Fruit fly (Drosophila melanogaster) whole organism, prepupa: ENCODE data around the gene CG5149.

ENCODE experiments used
- Blimp-1 ChIP-seq: fragments of 200-800 bp; sonication (Bioruptor generic); optimal IDR thresholded peaks from 3 replicates; lab custom pipeline; 2017; ENCODE audit warnings: missing biosample characterization, missing genetic modification characterization, mild to moderate bottlenecking, moderate library complexity, missing genetic modification reagents
- CG10631 ChIP-seq: fragments of 200-800 bp; sonication (Bioruptor generic); optimal IDR thresholded peaks from 2 replicates; lab custom pipeline; 2016; ENCODE audit warnings: missing biosample characterization, missing genetic modification characterization
- CG10669 ChIP-seq: fragments of 200-800 bp; sonication (Bioruptor generic); optimal IDR thresholded peaks from 3 replicates; lab custom pipeline; 2018; ENCODE audit warnings: missing biosample characterization, mild to moderate bottlenecking, missing genetic modification characterization, moderate library complexity
- CG11294 ChIP-seq: fragments of 200-800 bp; sonication (Bioruptor generic); IDR thresholded peaks from 2 replicates; pipeline ENCODE4 v1.3.6; 2022; ENCODE audit warnings: missing biosample characterization, missing genetic modification characterization
- CG11902 ChIP-seq: fragments of 200-800 bp; sonication (Bioruptor generic); optimal IDR thresholded peaks from 3 replicates; lab custom pipeline; 2016; ENCODE audit warnings: missing biosample characterization, missing genetic modification characterization
- CG15336 ChIP-seq: fragments of 200-800 bp; sonication (Bioruptor generic); IDR thresholded peaks from 2 replicates; pipeline ENCODE4 v1.3.6; 2022; ENCODE audit warnings: missing biosample characterization, missing genetic modification characterization
- CG1621 ChIP-seq: fragments of 200-800 bp; sonication (Bioruptor generic); optimal IDR thresholded peaks from 3 replicates; lab custom pipeline; 2018; ENCODE audit warnings: missing biosample characterization, mild to moderate bottlenecking, missing genetic modification characterization
- CG16779 ChIP-seq: fragments of 200-800 bp; sonication (Bioruptor generic); optimal IDR thresholded peaks from 3 replicates; lab custom pipeline; 2017; ENCODE audit warnings: missing biosample characterization, mild to moderate bottlenecking, missing genetic modification characterization
- CG32006 ChIP-seq: fragments of 200-800 bp; sonication (Bioruptor generic); optimal IDR thresholded peaks from 3 replicates; lab custom pipeline; 2017; ENCODE audit warnings: missing biosample characterization, mild to moderate bottlenecking, missing genetic modification characterization
- CG34406 ChIP-seq: fragments of 200-800 bp; sonication (Bioruptor generic); optimal IDR thresholded peaks from 3 replicates; lab custom pipeline; 2016; ENCODE audit warnings: missing biosample characterization, missing genetic modification characterization
- CG6792 ChIP-seq: fragments of 200-800 bp; sonication (Bioruptor generic); optimal IDR thresholded peaks from 3 replicates; lab custom pipeline; 2016; ENCODE audit warnings: missing biosample characterization, missing genetic modification characterization
- CG6808 ChIP-seq: fragments of 200-800 bp; sonication (Bioruptor generic); optimal IDR thresholded peaks from 3 replicates; lab custom pipeline; 2017; ENCODE audit warnings: missing biosample characterization, missing genetic modification characterization, mild to moderate bottlenecking, moderate library complexity, missing genetic modification reagents
- CG6854 ChIP-seq: fragments of 200-800 bp; sonication (Bioruptor generic); optimal IDR thresholded peaks from 2 replicates; lab custom pipeline; 2017; ENCODE audit warnings: missing biosample characterization, mild to moderate bottlenecking, missing genetic modification characterization
- CG8319 ChIP-seq: fragments of 200-800 bp; sonication (Bioruptor generic); optimal IDR thresholded peaks from 3 replicates; lab custom pipeline; 2016; ENCODE audit warnings: missing biosample characterization, missing genetic modification characterization
- CG9139 ChIP-seq: fragments of 200-800 bp; sonication (Bioruptor generic); optimal IDR thresholded peaks from 3 replicates; lab custom pipeline; 2017; ENCODE audit warnings: missing biosample characterization, mild to moderate bottlenecking, missing genetic modification characterization
- Eip78C ChIP-seq: fragments of 200-800 bp; sonication (Bioruptor generic); peaks from one replicate; lab custom pipeline; 2016; ENCODE audit warnings: missing biosample characterization, missing genetic modification characterization
- Eip93F ChIP-seq: fragments of 200-800 bp; sonication (Bioruptor generic); optimal IDR thresholded peaks from 2 replicates; lab custom pipeline; 2016; ENCODE audit warnings: missing biosample characterization, mild to moderate bottlenecking, missing genetic modification characterization
- Ets21C ChIP-seq: fragments of 200-800 bp; sonication (Bioruptor generic); optimal IDR thresholded peaks from 3 replicates; lab custom pipeline; 2016; ENCODE audit warnings: missing biosample characterization, missing genetic modification characterization
- Ets96B ChIP-seq: fragments of 200-800 bp; optimal IDR thresholded peaks from 2 replicates; lab custom pipeline; 2019; ENCODE audit warnings: missing biosample characterization, mild to moderate bottlenecking, missing genetic modification characterization, moderate library complexity
- Hr39 ChIP-seq: fragments of 200-800 bp; sonication (Bioruptor generic); optimal IDR thresholded peaks from 2 replicates; lab custom pipeline; 2016; ENCODE audit warnings: missing biosample characterization, missing genetic modification characterization
- Hr4 ChIP-seq: fragments of 200-800 bp; sonication (Bioruptor generic); optimal IDR thresholded peaks from 3 replicates; lab custom pipeline; 2016; ENCODE audit warnings: missing biosample characterization, missing genetic modification characterization
- Lpt ChIP-seq: fragments of 200-800 bp; sonication (Bioruptor generic); optimal IDR thresholded peaks from 3 replicates; lab custom pipeline; 2016; ENCODE audit warnings: missing biosample characterization, missing genetic modification characterization
- Met ChIP-seq: fragments of 200-800 bp; sonication (Bioruptor generic); optimal IDR thresholded peaks from 3 replicates; lab custom pipeline; 2016; ENCODE audit warnings: missing biosample characterization, missing genetic modification characterization
- OdsH ChIP-seq: fragments of 200-800 bp; sonication (Bioruptor generic); optimal IDR thresholded peaks from 3 replicates; lab custom pipeline; 2016; ENCODE audit warnings: missing biosample characterization, missing genetic modification characterization
- Smox ChIP-seq: fragments of 200-800 bp; sonication (Bioruptor generic); optimal IDR thresholded peaks from 3 replicates; lab custom pipeline; 2016; ENCODE audit warnings: missing biosample characterization, missing genetic modification characterization
- Sox102F ChIP-seq: fragments of 200-800 bp; sonication (Bioruptor generic); optimal IDR thresholded peaks from 2 replicates; lab custom pipeline; 2016; ENCODE audit warnings: missing biosample characterization, mild to moderate bottlenecking, missing genetic modification characterization
- Sox15 ChIP-seq: fragments of 200-800 bp; sonication (Bioruptor generic); optimal IDR thresholded peaks from 3 replicates; lab custom pipeline; 2016; ENCODE audit warnings: missing biosample characterization, missing genetic modification characterization
- achi ChIP-seq: fragments of 200-800 bp; sonication (Bioruptor generic); optimal IDR thresholded peaks from 3 replicates; lab custom pipeline; 2016; ENCODE audit warnings: missing biosample characterization, missing genetic modification characterization
- cyc ChIP-seq: fragments of 200-800 bp; sonication (Bioruptor generic); optimal IDR thresholded peaks from 3 replicates; lab custom pipeline; 2016; ENCODE audit warnings: missing biosample characterization, missing genetic modification characterization
- dsx ChIP-seq: fragments of 200-800 bp; optimal IDR thresholded peaks from 3 replicates; lab custom pipeline; 2019; ENCODE audit warnings: missing biosample characterization, mild to moderate bottlenecking, missing genetic modification characterization, moderate library complexity; ENCODE audit not compliant: poor library complexity, severe bottlenecking
- eg ChIP-seq: fragments of 200-800 bp; sonication (Bioruptor generic); IDR thresholded peaks from 3 replicates; pipeline ENCODE4 v1.3.6; 2022; ENCODE audit warnings: missing biosample characterization, missing genetic modification characterization
- esn ChIP-seq: fragments of 200-800 bp; sonication (Bioruptor generic); optimal IDR thresholded peaks from 2 replicates; lab custom pipeline; 2016; ENCODE audit warnings: missing biosample characterization, mild to moderate bottlenecking, missing genetic modification characterization, moderate library complexity
- fd85E ChIP-seq: fragments of 200-800 bp; sonication (Bioruptor generic); optimal IDR thresholded peaks from 3 replicates; lab custom pipeline; 2016; ENCODE audit warnings: missing biosample characterization, missing genetic modification characterization
- fkh ChIP-seq: fragments of 200-800 bp; sonication (Bioruptor generic); optimal IDR thresholded peaks from 3 replicates; lab custom pipeline; 2017; ENCODE audit warnings: missing biosample characterization, mild to moderate bottlenecking, missing genetic modification characterization, moderate library complexity
- net ChIP-seq: fragments of 200-800 bp; sonication (Bioruptor generic); optimal IDR thresholded peaks from 3 replicates; lab custom pipeline; 2016; ENCODE audit warnings: missing biosample characterization, missing genetic modification characterization
- salr ChIP-seq, 2 experiments: fragments of 200-800 bp; sonication (Bioruptor generic); optimal IDR thresholded peaks; 3 replicates each; lab custom pipeline; 2016 to 2018; ENCODE audit warnings: missing biosample characterization in 2 of 2, missing genetic modification characterization in 2 of 2, mild to moderate bottlenecking in 1 of 2
- ss ChIP-seq, 2 experiments: fragments of 200-800 bp; sonication (Bioruptor generic); optimal IDR thresholded peaks; 2 replicates in 1 of 2; 3 replicates in 1 of 2; lab custom pipeline; 2017 to 2018; ENCODE audit warnings: mild to moderate bottlenecking in 2 of 2, missing biosample characterization in 2 of 2, missing genetic modification characterization in 2 of 2, moderate library complexity in 1 of 2
- svp ChIP-seq: fragments of 200-800 bp; sonication (Bioruptor generic); peaks from one replicate; lab custom pipeline; 2016; ENCODE audit warnings: missing biosample characterization, missing genetic modification characterization
- topi ChIP-seq: fragments of 200-800 bp; sonication (Bioruptor generic); optimal IDR thresholded peaks from 3 replicates; lab custom pipeline; 2016; ENCODE audit warnings: missing biosample characterization, missing genetic modification characterization

Gene CG5149

dm6 chr2L:7358008-7358582, 30.0 kb downstream of the CG5149 start (continued):
- TF ChIP-seq Met (GFP tag; lab: Kevin White, UChicago) (peak; percentile 85), achi (GFP tag; lab: Kevin White, UChicago) (peak; percentile 90), Hr39 (GFP tag; lab: Kevin White, UChicago) (peak; percentile 91), fd85E (peak; percentile 60), CG10669 (GFP tag; lab: Kevin White, UChicago) (peak; percentile 96), Hr4 (GFP tag; lab: Kevin White, UChicago) (peak; percentile 61), ss (GFP tag; optimal IDR thresholded peaks at IDR 0.05; lab: Kevin White, UChicago) (peak; percentile 99), CG6808 (GFP tag; lab: Kevin White, UChicago) (peak; percentile 98), Ets96B (peak; percentile 97), CG11902 (peak; percentile 87), CG11294 (GFP tag; lab: Robert Waterston, UW) (peak; percentile 39; the same call in 1 of the 2 replicates)

- TF ChIP-seq Sox102F (GFP tag; lab: Kevin White, UChicago) (no peak), dsx (no peak), OdsH (GFP tag; lab: Kevin White, UChicago) (no peak), ss (GFP tag; optimal IDR thresholded peaks at IDR 0.05; lab: Kevin White, UChicago) (no peak), CG6854 (no peak), topi (no peak), CG32006 (GFP tag; lab: Kevin White, UChicago) (no peak), Ets21C (no peak), CG15336 (GFP tag; lab: Robert Waterston, UW) (no peak), Lpt (GFP tag; lab: Kevin White, UChicago) (no peak), CG9139 (GFP tag; lab: Kevin White, UChicago) (no peak), net (GFP tag; lab: Kevin White, UChicago) (no peak), Eip93F (GFP tag; lab: Kevin White, UChicago) (no peak), cyc (GFP tag; lab: Kevin White, UChicago) (no peak), CG1621 (tag; lab: Kevin White, UChicago) (no peak), Sox15 (no peak), fkh (GFP tag; lab: Kevin White, UChicago) (no peak), eg (no peak)
- TF ChIP-seq, all 60 proteins: peak for 0
Observed at dm6 chr2L:7352775-7353187, 35.3 kb downstream of the CG5149 start.

- TF ChIP-seq Eip78C (GFP tag; lab: Kevin White, UChicago) = peak; percentile 64
- no peak for TF ChIP-seq svp
- TF ChIP-seq CG34406 (GFP tag; lab: Kevin White, UChicago) = no peak
- TF ChIP-seq CG6854 = no peak
- TF ChIP-seq esn (GFP tag; lab: Kevin White, UChicago) = no peak
- no peak for TF ChIP-seq CG8319 (GFP tag; lab: Kevin White, UChicago)
- no peak for TF ChIP-seq CG32006 (GFP tag; lab: Kevin White, UChicago)
- no peak for TF ChIP-seq Smox (GFP tag; lab: Kevin White, UChicago)
- no peak for TF ChIP-seq CG6792 (GFP tag; lab: Kevin White, UChicago)
- no peak for TF ChIP-seq salr (GFP tag; optimal IDR thresholded peaks at IDR 0.05; lab: Kevin White, UChicago)
- TF ChIP-seq OdsH (GFP tag; lab: Kevin White, UChicago) = no peak
- TF ChIP-seq Blimp-1 (GFP tag; lab: Kevin White, UChicago) = peak; percentile 19
- no peak for TF ChIP-seq CG10631 (GFP tag; lab: Kevin White, UChicago)
- TF ChIP-seq CG9139 (GFP tag; lab: Kevin White, UChicago) = no peak
- no peak for TF ChIP-seq CG16779
Observed at dm6 chr2L:7340139-7340538, 47.9 kb downstream of the CG5149 start.
